Fruit fly (Drosophila melanogaster): ENCODE results near the gene CG43732.

The CG43732 gene

dm6 chr3R:18987428-18988416 lies 37.7 kb downstream of the CG43732 start (continued):
- TF ChIP-seq CG9727 (GFP tag; optimal IDR thresholded peaks at IDR 0.05): peak; percentile 5
- TF ChIP-seq nmo (GFP tag; optimal IDR thresholded peaks at IDR 0.05): no peak
- peak; percentile 80 for TF ChIP-seq sd (tag; optimal IDR thresholded peaks at IDR 0.05)
- peak; percentile 51 for TF ChIP-seq CG10979 (tag; optimal IDR thresholded peaks at IDR 0.05)
- TF ChIP-seq CG3847 (GFP tag; IDR thresholded peaks at IDR 0.05): no peak
- peak; percentile 12 for TF ChIP-seq run (tag; optimal IDR thresholded peaks at IDR 0.05)
- no peak for TF ChIP-seq grau (tag; optimal IDR thresholded peaks at IDR 0.05)
- TF ChIP-seq Side (GFP tag; optimal IDR thresholded peaks at IDR 0.05): no peak
- TF ChIP-seq TFAM (GFP tag; optimal IDR thresholded peaks at IDR 0.05): no peak
- TF ChIP-seq jigr1 (GFP tag; IDR thresholded peaks at IDR 0.05): no peak
- peak; percentile 8 for TF ChIP-seq CG1529 (GFP tag; optimal IDR thresholded peaks at IDR 0.05)
- TF ChIP-seq bowl (GFP tag; IDR thresholded peaks at IDR 0.05): no peak
- TF ChIP-seq CG5180 (GFP tag; optimal IDR thresholded peaks at IDR 0.05): peak; percentile 90
- peak; percentile 33 for TF ChIP-seq pnt (GFP tag; optimal IDR thresholded peaks at IDR 0.05)
- peak; percentile 26; the same call in 1 of the 2 replicates for TF ChIP-seq CG6689 (GFP tag; IDR thresholded peaks at IDR 0.05)
- TF ChIP-seq D19B (GFP tag; optimal IDR thresholded peaks at IDR 0.05): peak; percentile 61
- no peak for TF ChIP-seq klu (GFP tag; IDR thresholded peaks at IDR 0.05)
- no peak for TF ChIP-seq aop (GFP tag; IDR thresholded peaks at IDR 0.05)
- peak; percentile 8 for TF ChIP-seq CG2202 (tag; optimal IDR thresholded peaks at IDR 0.05)
- TF ChIP-seq sr (GFP tag; IDR thresholded peaks at IDR 0.05): no peak
- peak; percentile 58 for TF ChIP-seq dmrt99B (tag; optimal IDR thresholded peaks at IDR 0.05)
- peak in 1 of 2 experiments; percentile 1 for TF ChIP-seq chif (GFP tag; optimal IDR thresholded peaks at IDR 0.05)
- TF ChIP-seq CG31441 (GFP tag; IDR thresholded peaks at IDR 0.05): no peak
- no peak for TF ChIP-seq CG6791 (GFP tag; IDR thresholded peaks at IDR 0.05; ENCODE audit: partially characterized antibody)
- TF ChIP-seq CG13894 (tag; optimal IDR thresholded peaks at IDR 0.05): no peak
- peak; percentile 22 for TF ChIP-seq CG17385 (GFP tag; optimal IDR thresholded peaks at IDR 0.05)
- TF ChIP-seq dimm (GFP tag; IDR thresholded peaks at IDR 0.05): no peak
- TF ChIP-seq ERR (GFP tag; optimal IDR thresholded peaks at IDR 0.05): no peak
- TF ChIP-seq ato (GFP tag; IDR thresholded peaks at IDR 0.05; ENCODE audit: partially characterized antibody): no peak
- no peak for TF ChIP-seq tap (tag; optimal IDR thresholded peaks at IDR 0.05)
- peak; percentile 48 for TF ChIP-seq Med (GFP tag)
- TF ChIP-seq PHDP (tag; optimal IDR thresholded peaks at IDR 0.05): peak; percentile 2
- 0 out of 3 replicates have a peak, but pooled peaks have one; percentile 25 for TF ChIP-seq CG17361 (GFP tag; IDR thresholded peaks at IDR 0.05)
- TF ChIP-seq gcm2 (GFP tag; optimal IDR thresholded peaks at IDR 0.05): no peak
- no peak for TF ChIP-seq CG14014 (GFP tag; IDR thresholded peaks at IDR 0.05)
- no peak for TF ChIP-seq pho (GFP tag; optimal IDR thresholded peaks at IDR 0.05)
- peak; percentile 36 for TF ChIP-seq Meics (GFP tag; optimal IDR thresholded peaks at IDR 0.05)
- TF ChIP-seq CG13424 (tag; optimal IDR thresholded peaks at IDR 0.05): peak; percentile 42
- peak; percentile 16 for TF ChIP-seq Xbp1 (GFP tag; optimal IDR thresholded peaks at IDR 0.05)
- TF ChIP-seq twi (tag; optimal IDR thresholded peaks at IDR 0.05): peak; percentile 95
- TF ChIP-seq CG16815 (GFP tag; optimal IDR thresholded peaks at IDR 0.05): no peak
- no peak for TF ChIP-seq Dbx (GFP tag; IDR thresholded peaks at IDR 0.05)
- peak; percentile 3 for TF ChIP-seq Asciz (GFP tag; optimal IDR thresholded peaks at IDR 0.05)
- no peak for TF ChIP-seq CG18764 (GFP tag; optimal IDR thresholded peaks at IDR 0.05)
- no peak for TF ChIP-seq CG11085 (GFP tag; IDR thresholded peaks at IDR 0.05)
- no peak for TF ChIP-seq CG9932 (GFP tag; IDR thresholded peaks at IDR 0.05)
- TF ChIP-seq Abd-B (GFP tag; optimal IDR thresholded peaks at IDR 0.05): no peak
- peak; percentile 35 for TF ChIP-seq CG15601 (tag; optimal IDR thresholded peaks at IDR 0.05)
- peak; percentile 20 for TF ChIP-seq jumu (GFP tag; optimal IDR thresholded peaks at IDR 0.05)
